Fruit fly (Drosophila melanogaster): ENCODE measurements around the gene RAF2.

RAF2 gene

dm6 chr3L:16385880-16386584 is at the start of gene RAF2, which contains the start of gene Agpat3:
Gene RAF2 (plus strand): TSS chr3L:16386327.
Gene Agpat3 (minus strand): TSS chr3L:16385957.
- no peak for TF ChIP-seq usp (GFP tag; optimal IDR thresholded peaks at IDR 0.05)
- TF ChIP-seq CG8478 (optimal IDR thresholded peaks at IDR 0.05), result no peak
- TF ChIP-seq EcR (GFP tag; optimal IDR thresholded peaks at IDR 0.05), result no peak
- TF ChIP-seq pan (optimal IDR thresholded peaks at IDR 0.05), result no peak
- no peak for TF ChIP-seq psq (optimal IDR thresholded peaks at IDR 0.05)
- TF ChIP-seq Dll (optimal IDR thresholded peaks at IDR 0.05), result no peak

- TF ChIP-seq psq (optimal IDR thresholded peaks at IDR 0.05) (no peak), EcR (GFP tag; optimal IDR thresholded peaks at IDR 0.05) (no peak), usp (GFP tag; optimal IDR thresholded peaks at IDR 0.05) (no peak), pan (optimal IDR thresholded peaks at IDR 0.05) (no peak), Dll (optimal IDR thresholded peaks at IDR 0.05) (no peak), CG8478 (optimal IDR thresholded peaks at IDR 0.05) (no peak)
Observed at dm6 chr3L:16337739-16338138, 48.4 kb upstream of the RAF2 start.

dm6 chr3L:16338703-16339102 is 47.4 kb upstream of the RAF2 start, which contains the start of gene CG4998:
Gene CG4998 (plus strand): TSS chr3L:16339003.
- TF ChIP-seq pan (optimal IDR thresholded peaks at IDR 0.05), result no peak

DNA sequence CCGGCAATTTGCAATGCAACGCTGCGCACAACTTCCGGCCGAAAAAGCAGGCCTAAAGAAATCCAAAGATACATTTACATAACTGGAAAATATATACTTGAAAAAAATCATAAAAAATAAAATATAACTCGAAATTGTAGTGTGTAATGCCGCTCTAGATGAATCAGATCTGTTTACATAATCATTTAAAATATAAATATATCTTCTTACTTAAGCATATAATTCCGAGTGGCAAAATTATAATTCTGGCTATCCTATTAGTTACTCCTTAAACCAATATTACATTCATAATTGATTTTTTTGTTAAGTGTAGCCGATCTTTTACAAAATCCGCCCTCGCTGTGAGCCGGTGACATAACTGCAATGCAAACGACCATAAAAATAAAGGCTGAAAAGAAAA is 46.7 kb upstream of the RAF2 start:
- TF ChIP-seq pan (optimal IDR thresholded peaks at IDR 0.05) (no peak), CG8478 (optimal IDR thresholded peaks at IDR 0.05) (no peak), usp (GFP tag; optimal IDR thresholded peaks at IDR 0.05) (no peak), psq (optimal IDR thresholded peaks at IDR 0.05) (no peak), Dll (optimal IDR thresholded peaks at IDR 0.05) (no peak), EcR (GFP tag; optimal IDR thresholded peaks at IDR 0.05) (no peak)

dm6 chr3L:16339873-16340272 is 46.3 kb upstream of the RAF2 start:
- TF ChIP-seq Dll (optimal IDR thresholded peaks at IDR 0.05) (no peak), CG8478 (optimal IDR thresholded peaks at IDR 0.05) (no peak), pan (optimal IDR thresholded peaks at IDR 0.05) (no peak), usp (GFP tag; optimal IDR thresholded peaks at IDR 0.05) (no peak), EcR (GFP tag; optimal IDR thresholded peaks at IDR 0.05) (no peak), psq (optimal IDR thresholded peaks at IDR 0.05) (no peak)

- TF ChIP-seq usp (GFP tag; optimal IDR thresholded peaks at IDR 0.05) (no peak), psq (optimal IDR thresholded peaks at IDR 0.05) (no peak), Dll (optimal IDR thresholded peaks at IDR 0.05) (no peak), pan (optimal IDR thresholded peaks at IDR 0.05) (no peak), CG8478 (optimal IDR thresholded peaks at IDR 0.05) (no peak), EcR (GFP tag; optimal IDR thresholded peaks at IDR 0.05) (no peak)
Observed at dm6 chr3L:16346023-16346422, 40.1 kb upstream of the RAF2 start, which contains the start of gene CG33257. Gene CG33257 (plus strand): TSS chr3L:16346323.

DNA sequence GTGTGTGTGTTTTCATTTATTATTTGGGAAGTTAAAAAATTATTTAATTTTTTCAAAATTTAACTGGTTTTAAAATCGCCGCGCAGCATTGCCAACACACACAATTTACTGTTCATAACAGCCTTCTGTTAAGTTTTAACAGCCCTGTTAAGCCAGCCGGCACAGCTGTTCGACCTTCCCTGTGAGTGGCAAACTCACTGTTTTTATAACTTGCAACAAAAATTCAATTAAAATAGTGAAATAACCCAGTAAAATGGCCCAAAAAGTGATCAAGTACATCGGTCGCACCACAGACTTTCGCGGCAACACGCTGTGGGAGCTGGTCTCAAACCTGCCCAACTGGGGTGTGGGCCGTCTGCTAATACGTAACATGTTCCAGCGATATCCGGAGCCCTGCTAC is 38.2 kb upstream of the RAF2 start, which contains the start of gene mRpS34:
Gene mRpS34 (plus strand): TSS at position 161 of the 400 bp plus-strand sequence.
- TF ChIP-seq CG8478 (optimal IDR thresholded peaks at IDR 0.05) (no peak), EcR (GFP tag; optimal IDR thresholded peaks at IDR 0.05) (no peak), pan (optimal IDR thresholded peaks at IDR 0.05) (no peak), usp (GFP tag; optimal IDR thresholded peaks at IDR 0.05) (no peak), psq (optimal IDR thresholded peaks at IDR 0.05) (no peak), Dll (optimal IDR thresholded peaks at IDR 0.05) (no peak)

dm6 chr3L:16349686-16350085 is 36.4 kb upstream of the RAF2 start:
- no peak for TF ChIP-seq pan (optimal IDR thresholded peaks at IDR 0.05)
- no peak for TF ChIP-seq EcR (GFP tag; optimal IDR thresholded peaks at IDR 0.05)
- no peak for TF ChIP-seq Dll (optimal IDR thresholded peaks at IDR 0.05)
- TF ChIP-seq CG8478 (optimal IDR thresholded peaks at IDR 0.05), result no peak
- no peak for TF ChIP-seq psq (optimal IDR thresholded peaks at IDR 0.05)
- no peak for TF ChIP-seq usp (GFP tag; optimal IDR thresholded peaks at IDR 0.05)

DNA sequence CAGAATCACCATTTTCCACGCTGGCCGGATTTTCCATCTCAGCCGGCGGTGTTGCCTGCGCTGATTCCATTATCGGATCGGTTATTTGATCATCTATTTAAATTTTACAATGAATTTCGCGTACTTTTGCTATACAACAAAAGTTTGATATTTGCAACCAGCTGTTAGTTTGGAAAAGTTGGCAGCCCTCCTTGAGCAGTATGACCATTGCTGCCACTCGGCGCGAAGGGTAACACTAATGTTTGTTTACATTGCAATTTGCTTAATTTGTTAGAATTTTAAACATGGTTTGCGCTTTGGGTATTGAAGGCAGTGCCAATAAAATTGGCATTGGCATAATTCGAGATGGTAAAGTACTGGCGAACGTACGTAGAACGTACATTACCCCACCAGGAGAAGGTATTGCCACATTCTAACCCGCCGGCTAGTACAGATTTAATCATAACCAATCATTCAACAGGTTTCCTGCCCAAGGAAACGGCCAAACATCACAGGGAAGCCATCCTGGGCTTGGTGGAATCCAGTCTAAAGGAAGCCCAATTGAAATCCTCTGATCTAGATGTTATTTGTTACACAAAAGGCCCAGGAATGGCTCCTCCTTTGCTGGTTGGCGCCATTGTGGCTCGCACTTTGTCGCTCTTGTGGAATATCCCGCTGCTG is 34.2 kb upstream of the RAF2 start, which contains the start of the genes Golgin104 and Tcs3:
Gene Golgin104 (minus strand): TSS at position 182 of the 660 bp plus-strand sequence.
Gene Tcs3 (plus strand): TSS at position 222 of the 660 bp plus-strand sequence.
- no peak for TF ChIP-seq usp (GFP tag; optimal IDR thresholded peaks at IDR 0.05)
- no peak for TF ChIP-seq CG8478 (optimal IDR thresholded peaks at IDR 0.05)
- no peak for TF ChIP-seq psq (optimal IDR thresholded peaks at IDR 0.05)
- TF ChIP-seq EcR (GFP tag; optimal IDR thresholded peaks at IDR 0.05), result no peak
- TF ChIP-seq pan (optimal IDR thresholded peaks at IDR 0.05), result no peak
- no peak for TF ChIP-seq Dll (optimal IDR thresholded peaks at IDR 0.05)

dm6 chr3L:16354197-16354596 is 31.9 kb upstream of the RAF2 start, which contains the start of gene Pdh:
Gene Pdh (minus strand): TSS chr3L:16354297.
- TF ChIP-seq psq (optimal IDR thresholded peaks at IDR 0.05) (no peak), CG8478 (optimal IDR thresholded peaks at IDR 0.05) (no peak), EcR (GFP tag; optimal IDR thresholded peaks at IDR 0.05) (no peak), usp (GFP tag; optimal IDR thresholded peaks at IDR 0.05) (no peak), Dll (optimal IDR thresholded peaks at IDR 0.05) (no peak), pan (optimal IDR thresholded peaks at IDR 0.05) (no peak)

- TF ChIP-seq usp (GFP tag; optimal IDR thresholded peaks at IDR 0.05) (no peak), psq (optimal IDR thresholded peaks at IDR 0.05) (no peak), CG8478 (optimal IDR thresholded peaks at IDR 0.05) (no peak), EcR (GFP tag; optimal IDR thresholded peaks at IDR 0.05) (no peak), Dll (optimal IDR thresholded peaks at IDR 0.05) (no peak), pan (optimal IDR thresholded peaks at IDR 0.05) (no peak)
Observed at dm6 chr3L:16356171-16356765, 29.9 kb upstream of the RAF2 start.

Measured in whole organism.